Worm (Caenorhabditis elegans): ENCODE data around the gene C42C1.9.

Gene C42C1.9

DNA sequence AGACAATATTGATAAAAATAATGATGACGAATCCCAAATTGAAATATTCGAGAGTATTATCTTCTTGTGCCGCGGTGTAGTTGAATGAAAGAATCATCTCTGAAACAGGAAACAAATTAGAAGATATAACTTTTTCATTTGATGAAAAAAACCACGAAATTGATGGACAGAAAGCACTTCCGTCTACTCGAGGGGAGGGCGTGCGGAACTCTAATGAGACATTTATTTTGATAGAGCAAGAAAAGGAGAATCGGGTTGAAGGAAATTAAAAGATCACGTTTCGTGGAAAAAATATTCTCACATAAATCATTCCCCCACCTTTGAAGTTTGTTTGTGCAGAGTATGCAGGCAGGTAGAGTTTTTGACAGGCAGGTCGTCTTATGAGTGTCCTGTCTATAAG is 27.9 kb upstream of the C42C1.9 start, which contains the start of gene sre-14:
TSS of gene sre-14 (minus strand) at position 101 of the 400 bp plus-strand sequence.
- TF ChIP-seq ZK546.5 (tag; optimal IDR thresholded peaks at IDR 0.05) (no peak), unc-39 (tag; optimal IDR thresholded peaks at IDR 0.05) (no peak), rbr-2 (tag; optimal IDR thresholded peaks at IDR 0.05) (no peak), dmd-6 (GFP tag; IDR thresholded peaks at IDR 0.05) (no peak), nhr-11 (tag; optimal IDR thresholded peaks at IDR 0.05) (no peak), Y105C5A.15 (GFP tag; IDR thresholded peaks at IDR 0.05) (no peak), lin-1 (GFP tag; IDR thresholded peaks at IDR 0.05) (no peak), ceh-82 (tag; optimal IDR thresholded peaks at IDR 0.05) (no peak), madf-5 (GFP tag; IDR thresholded peaks at IDR 0.05) (no peak), nhr-10 (tag; optimal IDR thresholded peaks at IDR 0.05) (no peak), cey-2 (tag; optimal IDR thresholded peaks at IDR 0.05; ENCODE audit: borderline replicate concordance, insufficient read depth) (no peak), Y48G9A.11 (GFP tag; IDR thresholded peaks at IDR 0.05) (no peak)

DNA sequence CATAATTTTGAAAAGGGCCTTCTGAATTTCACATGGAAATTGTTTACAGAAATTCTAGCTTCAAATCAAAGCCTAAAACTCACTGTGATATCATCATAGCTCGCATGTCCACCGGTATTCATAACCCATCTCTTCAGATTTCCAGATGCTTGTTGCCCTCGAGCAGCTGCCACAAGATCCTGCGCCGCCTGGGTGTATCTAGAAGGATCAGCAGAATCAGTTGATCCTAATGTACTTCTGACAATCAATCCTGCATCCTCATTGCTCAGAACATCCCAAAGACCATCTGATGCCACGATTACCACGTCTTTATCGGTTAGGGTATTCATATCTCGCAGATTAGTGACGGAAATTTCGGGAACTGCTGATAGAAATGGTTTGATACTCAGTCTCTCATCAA is 23.4 kb upstream of the C42C1.9 start:
- TF ChIP-seq aha-1 (tag) (peak; percentile 92), spr-1 (tag; optimal IDR thresholded peaks at IDR 0.05) (no peak)

ce11 chrIV:12268272-12269045 is 20.8 kb upstream of the C42C1.9 start, which contains the start of the genes ppm-1.H and rpl-34:
ppm-1.H (minus strand) TSS chrIV:12268322.
rpl-34 (plus strand) TSS chrIV:12268995.
- peak; percentile 68 for TF ChIP-seq nhr-6 (tag; optimal IDR thresholded peaks at IDR 0.05)
- peak; percentile 56 for TF ChIP-seq dpl-1 (GFP tag; optimal IDR thresholded peaks at IDR 0.05)
- no peak for TF ChIP-seq T26A8.4 (GFP tag; IDR thresholded peaks at IDR 0.05)
- no peak for TF ChIP-seq egl-27 (tag; optimal IDR thresholded peaks at IDR 0.05)
- TF ChIP-seq lin-38 (GFP tag; IDR thresholded peaks at IDR 0.05): no peak
- TF ChIP-seq R02D3.7 (tag; optimal IDR thresholded peaks at IDR 0.05): peak; percentile 66
- TF ChIP-seq snpc-4 (tag; optimal IDR thresholded peaks at IDR 0.05): no peak
- TF ChIP-seq nhr-48 (tag; optimal IDR thresholded peaks at IDR 0.05): no peak
- no peak for TF ChIP-seq ceh-82 (tag; optimal IDR thresholded peaks at IDR 0.05)
- peak; percentile 90 to 98 for TF ChIP-seq lsy-2 (tag; optimal IDR thresholded peaks at IDR 0.05)
- TF ChIP-seq unc-130 (GFP tag; optimal IDR thresholded peaks at IDR 0.05): peak; percentile 2
- TF ChIP-seq mes-2 (tag; optimal IDR thresholded peaks at IDR 0.05; ENCODE audit: poor library complexity, severe bottlenecking): peak; percentile 78
- TF ChIP-seq hif-1 (tag; optimal IDR thresholded peaks at IDR 0.05): peak in 1 of 2 experiments; percentile 39
- no peak for TF ChIP-seq F49E8.2 (tag; optimal IDR thresholded peaks at IDR 0.05; ENCODE audit: borderline replicate concordance)
- no peak for TF ChIP-seq pha-4 (GFP tag; IDR thresholded peaks at IDR 0.05)
- peak; percentile 48 for TF ChIP-seq pha-4 (tag; optimal IDR thresholded peaks at IDR 0.05)
- TF ChIP-seq daf-19 (GFP tag; conservative IDR thresholded peaks at IDR 0.05): no peak
- TF ChIP-seq nhr-102 (tag; optimal IDR thresholded peaks at IDR 0.05): no peak
- no peak for TF ChIP-seq nhr-25 (tag; optimal IDR thresholded peaks at IDR 0.05; ENCODE audit: borderline replicate concordance, insufficient read depth)
- no peak for TF ChIP-seq fos-1 (tag; optimal IDR thresholded peaks at IDR 0.05)
- 0 out of 2 replicates have a peak, but pooled peaks have one; percentile 30 for TF ChIP-seq hmg-1.1 (GFP tag; IDR thresholded peaks at IDR 0.05)
- no peak for TF ChIP-seq zip-11 (GFP tag; IDR thresholded peaks at IDR 0.05)
- no peak for TF ChIP-seq Y48G9A.11 (GFP tag; IDR thresholded peaks at IDR 0.05)
- peak; percentile 78 for TF ChIP-seq hlh-30 (tag; optimal IDR thresholded peaks at IDR 0.05; ENCODE audit: insufficient read depth)
- TF ChIP-seq mdl-1 (tag; optimal IDR thresholded peaks at IDR 0.05): peak in 1 of 2 experiments; percentile 43
- no peak for TF ChIP-seq mxl-3 (GFP tag; optimal IDR thresholded peaks at IDR 0.05)
- TF ChIP-seq F26F4.8 (GFP tag; conservative IDR thresholded peaks at IDR 0.05): no peak
- peak; percentile 1 for TF ChIP-seq nhr-77 (tag; optimal IDR thresholded peaks at IDR 0.05)
- peak; percentile 54 for TF ChIP-seq rbr-2 (tag; optimal IDR thresholded peaks at IDR 0.05)
- peak; percentile 67 for TF ChIP-seq mep-1 (tag; optimal IDR thresholded peaks at IDR 0.05)
- no peak for TF ChIP-seq nhr-111 (GFP tag; optimal IDR thresholded peaks at IDR 0.05)
- TF ChIP-seq D1046.2 (GFP tag; IDR thresholded peaks at IDR 0.05): peak; percentile 94

Data from whole organism, L4 larva.